Fruit fly (Drosophila melanogaster) whole organism, embryonic: Measurements from ENCODE around the gene CG13081.
A peak's percentile ranks its signal among the peaks of the same experiment; 100 is the strongest.

Source experiments
- Atf3 ChIP-seq: fragments of 200-800 bp; sonication (Bioruptor generic); optimal IDR thresholded peaks from 3 replicates; lab custom pipeline; 2016; ENCODE audit warnings: missing biosample characterization, missing genetic modification characterization
- BEAF-32 ChIP-seq: fragments of 200-800 bp; sonication (Bioruptor generic); optimal IDR thresholded peaks from 3 replicates; lab custom pipeline; 2017; ENCODE audit warnings: missing biosample characterization, missing genetic modification characterization, mild to moderate bottlenecking, moderate library complexity, missing genetic modification reagents
- CG11696 ChIP-seq: fragments of 200-800 bp; sonication (Bioruptor generic); IDR thresholded peaks from 2 replicates; pipeline ENCODE4 v1.3.6; 2022; ENCODE audit warnings: missing biosample characterization, missing genetic modification characterization
- CG1233 ChIP-seq: fragments of 200-800 bp; sonication (Bioruptor generic); optimal IDR thresholded peaks from 4 replicates; lab custom pipeline; 2018; ENCODE audit warnings: missing biosample characterization, mild to moderate bottlenecking, missing genetic modification characterization
- CG16813 ChIP-seq: fragments of 200-800 bp; sonication (Bioruptor generic); IDR thresholded peaks from 3 replicates; pipeline ENCODE4 v1.3.6; 2022; ENCODE audit warnings: missing biosample characterization, missing genetic modification characterization; ENCODE audit not compliant: partially characterized antibody
- CG18011 ChIP-seq: fragments of 200-800 bp; sonication (Bioruptor generic); optimal IDR thresholded peaks from 2 replicates; lab custom pipeline; 2017; ENCODE audit warnings: missing biosample characterization, missing genetic modification characterization, mild to moderate bottlenecking, moderate library complexity, missing genotype
- CG31388 ChIP-seq: fragments of 200-800 bp; sonication (Bioruptor generic); optimal IDR thresholded peaks from 2 replicates; lab custom pipeline; 2016; ENCODE audit warnings: missing biosample characterization, missing genetic modification characterization
- CG3726 ChIP-seq: fragments of 200-800 bp; sonication (Bioruptor generic); IDR thresholded peaks from 3 replicates; pipeline ENCODE4, ENCODE4 v1.3.6; 2022; ENCODE audit warnings: missing biosample characterization, missing genetic modification characterization
- CG4707 ChIP-seq: fragments of 200-800 bp; sonication (Bioruptor generic); optimal IDR thresholded peaks from 2 replicates; lab custom pipeline; 2018; ENCODE audit warnings: missing biosample characterization, mild to moderate bottlenecking, missing genetic modification characterization, moderate library complexity
- CG6813 ChIP-seq: fragments of 200-800 bp; sonication (Bioruptor generic); optimal IDR thresholded peaks from 2 replicates; lab custom pipeline; 2017; ENCODE audit warnings: missing biosample characterization, missing genetic modification characterization, mild to moderate bottlenecking, moderate library complexity, missing genetic modification reagents
- CG7745 ChIP-seq: fragments of 200-800 bp; sonication (Bioruptor generic); optimal IDR thresholded peaks from 2 replicates; lab custom pipeline; 2018; ENCODE audit warnings: missing biosample characterization, mild to moderate bottlenecking, missing genetic modification characterization, moderate library complexity
- CG7987 ChIP-seq: fragments of 200-800 bp; sonication (Bioruptor generic); optimal IDR thresholded peaks from 2 replicates; lab custom pipeline; 2018; ENCODE audit warnings: missing biosample characterization, mild to moderate bottlenecking, missing genetic modification characterization, moderate library complexity
- CG8281 ChIP-seq: fragments of 200-800 bp; sonication (Bioruptor generic); optimal IDR thresholded peaks from 2 replicates; lab custom pipeline; 2018; ENCODE audit warnings: missing biosample characterization, mild to moderate bottlenecking, missing genetic modification characterization, moderate library complexity
- Dip2 ChIP-seq: fragments of 200-800 bp; sonication (Bioruptor generic); IDR thresholded peaks from 2 replicates; pipeline ENCODE4 v1.3.6; 2022; ENCODE audit warnings: missing biosample characterization, missing genetic modification characterization
- Gsc ChIP-seq: fragments of 200-800 bp; sonication (Bioruptor generic); IDR thresholded peaks from 2 replicates; pipeline ENCODE4 v1.3.6; 2022; ENCODE audit warnings: missing biosample characterization, missing genetic modification characterization
- HHEX ChIP-seq: fragments of 200-800 bp; sonication (Bioruptor generic); optimal IDR thresholded peaks from 3 replicates; lab custom pipeline; 2017; ENCODE audit warnings: missing biosample characterization, mild to moderate bottlenecking, missing genetic modification characterization, missing genetic modification reagents
- Hand ChIP-seq: fragments of 200-800 bp; sonication (Bioruptor generic); optimal IDR thresholded peaks from 2 replicates; lab custom pipeline; 2017; ENCODE audit warnings: mild to moderate bottlenecking, missing biosample characterization, missing genetic modification reagents, missing genetic modification characterization
- Lhr ChIP-seq: fragments of 200-800 bp; sonication (Bioruptor generic); optimal IDR thresholded peaks from 3 replicates; lab custom pipeline; 2017; ENCODE audit warnings: mild to moderate bottlenecking, missing biosample characterization, missing genetic modification reagents, missing genetic modification characterization
- Lpt ChIP-seq: fragments of >200 bp; optimal IDR thresholded peaks from 2 replicates; lab custom pipeline; 2018; ENCODE audit warnings: missing biosample characterization, missing genetic modification characterization
- Max ChIP-seq: fragments of 200-800 bp; sonication (Bioruptor generic); optimal IDR thresholded peaks from 2 replicates; lab custom pipeline; 2016; ENCODE audit warnings: missing biosample characterization, mild to moderate bottlenecking, missing genetic modification characterization
- Mes4 ChIP-seq: fragments of 200-800 bp; sonication (Bioruptor generic); optimal IDR thresholded peaks from 2 replicates; lab custom pipeline; 2016; ENCODE audit warnings: missing biosample characterization, missing genetic modification characterization
- Pdp1 ChIP-seq, 2 experiments: fragments of 200-800 bp; sonication (Bioruptor generic); optimal IDR thresholded peaks; 3 replicates each; lab custom pipeline; 2016; ENCODE audit warnings: missing biosample characterization in 2 of 2, missing genetic modification characterization in 2 of 2, mild to moderate bottlenecking in 1 of 2, moderate library complexity in 1 of 2
- Stat92E ChIP-seq, 3 experiments: fragments of >200 bp in 2 of 3; fragments of 200-800 bp in 1 of 3; sonication (Bioruptor generic) in 1 of 3; optimal IDR thresholded peaks; 2 replicates each; lab custom pipeline; 2017 to 2019; ENCODE audit warnings: missing biosample characterization in 3 of 3, missing genetic modification characterization in 3 of 3, mild to moderate bottlenecking in 1 of 3, moderate library complexity in 1 of 3
- abd-A ChIP-seq: fragments of 200-800 bp; sonication (Bioruptor generic); optimal IDR thresholded peaks from 3 replicates; lab custom pipeline; 2019; ENCODE audit warnings: missing biosample characterization, mild to moderate bottlenecking, missing genetic modification characterization, moderate library complexity
- ase ChIP-seq: fragments of 200-800 bp; sonication (Bioruptor generic); IDR thresholded peaks from 3 replicates; pipeline ENCODE4 v1.3.6; 2022; ENCODE audit warnings: missing biosample characterization, missing genetic modification characterization
- ato ChIP-seq: fragments of 200-800 bp; sonication (Bioruptor generic); IDR thresholded peaks from 2 replicates; pipeline ENCODE4 v1.3.6; 2022; ENCODE audit warnings: missing biosample characterization, missing genetic modification characterization; ENCODE audit not compliant: partially characterized antibody
- bab2 ChIP-seq: fragments of 200-800 bp; sonication (Bioruptor generic); optimal IDR thresholded peaks from 2 replicates; lab custom pipeline; 2016; ENCODE audit warnings: missing biosample characterization, missing genetic modification characterization
- bowl ChIP-seq: fragments of 200-800 bp; sonication (Bioruptor generic); IDR thresholded peaks from 2 replicates; pipeline ENCODE4 v1.3.6; 2022; ENCODE audit warnings: missing biosample characterization, missing genetic modification characterization
- cad ChIP-seq: fragments of >200 bp; optimal IDR thresholded peaks from 2 replicates; lab custom pipeline; 2017; ENCODE audit warnings: missing biosample characterization, missing genetic modification characterization
- crol ChIP-seq: fragments of 200-800 bp; sonication (Bioruptor generic); IDR thresholded peaks from 2 replicates; pipeline ENCODE4 v1.3.6; 2022; ENCODE audit warnings: missing biosample characterization, missing genetic modification characterization
- fd102C ChIP-seq: fragments of 200-800 bp; sonication (Bioruptor generic); optimal IDR thresholded peaks from 2 replicates; lab custom pipeline; 2018; ENCODE audit warnings: missing biosample characterization, mild to moderate bottlenecking, missing genetic modification characterization, moderate library complexity
- grau ChIP-seq: fragments of 200-800 bp; optimal IDR thresholded peaks from 3 replicates; lab custom pipeline; 2019; ENCODE audit warnings: missing biosample characterization, mild to moderate bottlenecking, missing genetic modification characterization, moderate library complexity
- gsb ChIP-seq: fragments of 200-800 bp; sonication (Bioruptor generic); IDR thresholded peaks from 2 replicates; pipeline ENCODE4 v1.3.6; 2022; ENCODE audit warnings: missing biosample characterization, missing genetic modification characterization
- gsb-n ChIP-seq: fragments of 200-800 bp; sonication (Bioruptor generic); optimal IDR thresholded peaks from 3 replicates; lab custom pipeline; 2018; ENCODE audit warnings: missing biosample characterization, mild to moderate bottlenecking, missing genetic modification characterization
- klu ChIP-seq: fragments of 200-800 bp; sonication (Bioruptor generic); IDR thresholded peaks from 2 replicates; pipeline ENCODE4 v1.3.6; 2022; ENCODE audit warnings: missing biosample characterization, missing genetic modification characterization
- lbe ChIP-seq: fragments of 200-800 bp; sonication (Bioruptor generic); optimal IDR thresholded peaks from 2 replicates; lab custom pipeline; 2016; ENCODE audit warnings: missing biosample characterization, mild to moderate bottlenecking, missing genetic modification characterization
- lilli ChIP-seq: fragments of 200-800 bp; sonication (Bioruptor generic); optimal IDR thresholded peaks from 3 replicates; lab custom pipeline; 2016; ENCODE audit warnings: missing biosample characterization, missing genetic modification characterization
- p53 ChIP-seq: fragments of 200-800 bp; sonication (Bioruptor generic); optimal IDR thresholded peaks from 2 replicates; lab custom pipeline; 2016; ENCODE audit warnings: missing biosample characterization, missing genetic modification characterization
- pum ChIP-seq: fragments of 200-800 bp; sonication (Bioruptor generic); optimal IDR thresholded peaks from 2 replicates; lab custom pipeline; 2016; ENCODE audit warnings: missing biosample characterization, missing genetic modification characterization
- repo ChIP-seq: fragments of 200-800 bp; sonication (Bioruptor generic); optimal IDR thresholded peaks from 2 replicates; lab custom pipeline; 2016; ENCODE audit warnings: missing biosample characterization, missing genetic modification characterization
- row ChIP-seq: fragments of 200-800 bp; sonication (Bioruptor generic); IDR thresholded peaks from 3 replicates; pipeline ENCODE4 v1.3.6; 2022; ENCODE audit warnings: missing biosample characterization, missing genetic modification characterization
- sc ChIP-seq, 3 experiments: fragments of >200 bp in 2 of 3; fragments of 200-800 bp in 1 of 3; sonication (Bioruptor generic) in 1 of 3; optimal IDR thresholded peaks; 2 replicates in 2 of 3; 3 replicates in 1 of 3; lab custom pipeline; 2017; ENCODE audit warnings: mild to moderate bottlenecking in 1 of 3, missing biosample characterization in 1 of 3, missing genetic modification characterization in 1 of 3, missing genetic modification reagents in 1 of 3
- shn ChIP-seq: fragments of 200-800 bp; sonication (Bioruptor generic); optimal IDR thresholded peaks from 3 replicates; lab custom pipeline; 2016; ENCODE audit warnings: missing biosample characterization, missing genetic modification characterization
- sisA ChIP-seq: fragments of 200-800 bp; sonication (Bioruptor generic); IDR thresholded peaks from 2 replicates; pipeline ENCODE4 v1.3.6; 2022; ENCODE audit warnings: missing biosample characterization, missing genetic modification characterization
- stc ChIP-seq: fragments of 200-800 bp; sonication (Bioruptor generic); IDR thresholded peaks from 2 replicates; pipeline ENCODE4 v1.3.6; 2022; ENCODE audit warnings: missing biosample characterization, missing genetic modification characterization
- unc-4 ChIP-seq: fragments of 200-800 bp; sonication (Bioruptor generic); IDR thresholded peaks from 2 replicates; pipeline ENCODE4 v1.3.6; 2022; ENCODE audit warnings: missing biosample characterization, missing genetic modification characterization; ENCODE audit not compliant: partially characterized antibody
- usp ChIP-seq: fragments of >200 bp; optimal IDR thresholded peaks from 2 replicates; lab custom pipeline; 2017; ENCODE audit warnings: missing biosample characterization, missing genetic modification characterization
- wor ChIP-seq: fragments of 200-800 bp; sonication (Bioruptor generic); IDR thresholded peaks from 2 replicates; pipeline ENCODE4 v1.3.6; 2022; ENCODE audit warnings: missing biosample characterization, missing genetic modification characterization

The CG13081 gene

dm6 chr2L:19546869-19547710 is 6.7 kb downstream of the CG13081 start, which contains the start of gene CG10337 (continued):
- no peak for TF ChIP-seq CG16813
- no peak for TF ChIP-seq Atf3 (GFP tag; lab: Kevin White, UChicago)
- no peak for TF ChIP-seq usp (GFP tag; lab: Kevin White, UChicago)
- TF ChIP-seq Pdp1 (GFP tag; optimal IDR thresholded peaks at IDR 0.05; lab: Kevin White, UChicago): peak; percentile 18 to 60
- TF ChIP-seq gsb-n (tag; lab: Kevin White, UChicago): no peak
- peak; percentile 40 for TF ChIP-seq HHEX (GFP tag; lab: Kevin White, UChicago)
- TF ChIP-seq Max (GFP tag; lab: Kevin White, UChicago): no peak
- TF ChIP-seq CG7987 (GFP tag; lab: Kevin White, UChicago): peak; percentile 60
- no peak for TF ChIP-seq unc-4 (GFP tag; lab: Robert Waterston, UW)
- TF ChIP-seq CG6813 (GFP tag; lab: Kevin White, UChicago): peak; percentile 42
- TF ChIP-seq CG8281 (tag; lab: Kevin White, UChicago): no peak
- no peak for TF ChIP-seq pum (GFP tag; lab: Kevin White, UChicago)
- TF ChIP-seq crol: no peak
- no peak for TF ChIP-seq sc (optimal IDR thresholded peaks at IDR 0.05; lab: Kevin White, UChicago)
- TF ChIP-seq sc (GFP tag; optimal IDR thresholded peaks at IDR 0.05; lab: Kevin White, UChicago): no peak
- no peak for TF ChIP-seq CG11696
- no peak for TF ChIP-seq stc (GFP tag; lab: Robert Waterston, UW)
- peak; percentile 65 for TF ChIP-seq Hand (GFP tag; lab: Kevin White, UChicago)
- no peak for TF ChIP-seq Dip2 (GFP tag; lab: Robert Waterston, UW)
- TF ChIP-seq CG3726 (GFP tag; lab: Robert Waterston, UW): no peak
- no peak for TF ChIP-seq BEAF-32 (GFP tag; lab: Kevin White, UChicago)
- TF ChIP-seq CG7745 (tag; lab: Kevin White, UChicago): no peak
- TF ChIP-seq wor (GFP tag; lab: Robert Waterston, UW): no peak
- peak; percentile 30 for TF ChIP-seq CG1233 (GFP tag; lab: Kevin White, UChicago)
- TF ChIP-seq CG31388 (GFP tag; lab: Kevin White, UChicago): no peak
- TF ChIP-seq lilli (GFP tag; lab: Kevin White, UChicago): peak; percentile 70
- no peak; the same call in 1 of the 2 replicates for TF ChIP-seq gsb (GFP tag; lab: Robert Waterston, UW)
- TF ChIP-seq cad (GFP tag; lab: Kevin White, UChicago): no peak
- TF ChIP-seq bowl (GFP tag; lab: Robert Waterston, UW): no peak
- no peak for TF ChIP-seq abd-A (tag; lab: Kevin White, UChicago)
- TF ChIP-seq ato (GFP tag; lab: Robert Waterston, UW): no peak
- TF ChIP-seq ase (GFP tag; lab: Robert Waterston, UW): no peak
- no peak for TF ChIP-seq Gsc
- TF ChIP-seq Lpt (GFP tag; lab: Kevin White, UChicago): no peak
- no peak for TF ChIP-seq repo (GFP tag; lab: Kevin White, UChicago)
- TF ChIP-seq Mes4 (GFP tag; lab: Kevin White, UChicago): no peak
- TF ChIP-seq fd102C (GFP tag; lab: Kevin White, UChicago): no peak
- TF ChIP-seq sisA (GFP tag; lab: Robert Waterston, UW): no peak
- no peak for TF ChIP-seq Lhr (GFP tag; lab: Kevin White, UChicago)
- peak; percentile 60; the same call in 2 of the 3 replicates for TF ChIP-seq row (GFP tag; lab: Robert Waterston, UW)
- peak; percentile 23 for TF ChIP-seq CG18011 (GFP tag; lab: Kevin White, UChicago)
- no peak for TF ChIP-seq lbe (GFP tag; lab: Kevin White, UChicago)
- peak; percentile 30 for TF ChIP-seq bab2 (GFP tag; lab: Kevin White, UChicago)
- TF ChIP-seq klu: no peak
- TF ChIP-seq grau (tag; lab: Kevin White, UChicago): peak; percentile 64
- TF ChIP-seq Stat92E (GFP tag; optimal IDR thresholded peaks at IDR 0.05; lab: Kevin White, UChicago): no peak
- no peak for TF ChIP-seq p53 (GFP tag; lab: Kevin White, UChicago)
- peak; percentile 12 for TF ChIP-seq CG4707 (GFP tag; lab: Kevin White, UChicago)
- TF ChIP-seq shn (GFP tag; lab: Kevin White, UChicago): peak; percentile 13
